Worm (Caenorhabditis elegans): ENCODE results near the gene nol-9.

The nol-9 gene

ce11 chrIV:13383763-13384436, 38.4 kb upstream of the nol-9 start, which contains the start of gene rab-19:
Gene rab-19 (minus strand): TSS chrIV:13384386.
- TF ChIP-seq ztf-4 (tag; optimal IDR thresholded peaks at IDR 0.05) (no peak), ama-1 (optimal IDR thresholded peaks at IDR 0.05) (no peak), lin-11 (tag; optimal IDR thresholded peaks at IDR 0.05) (peak; percentile 37), C34F6.9 (tag; optimal IDR thresholded peaks at IDR 0.05) (peak; percentile 37), nhr-129 (tag; optimal IDR thresholded peaks at IDR 0.05) (peak; percentile 87), lsy-2 (tag; optimal IDR thresholded peaks at IDR 0.05) (peak in 1 of 2 experiments; percentile 35)

DNA sequence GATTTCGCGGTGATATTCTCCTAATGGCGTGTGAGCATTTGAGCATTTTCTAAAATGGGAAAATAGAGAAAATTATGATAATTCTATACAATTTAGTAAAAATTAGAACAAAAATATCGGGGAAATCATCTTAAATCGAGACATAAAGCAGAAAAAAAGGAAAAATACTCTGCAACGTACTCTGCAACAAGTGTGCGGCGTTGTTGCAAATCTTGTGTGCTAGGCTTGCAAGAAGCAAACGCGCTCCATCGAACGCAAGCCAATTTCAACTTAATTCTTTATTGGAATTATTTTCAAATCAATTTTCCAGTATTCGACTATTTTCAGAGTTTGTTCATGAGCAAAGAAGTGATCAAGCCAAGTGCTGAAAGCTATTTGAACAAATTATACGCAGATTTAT, 36.3 kb upstream of the nol-9 start, which contains the start of the genes Y62E10A.20, Y62E10A.23 and mdt-9:
Y62E10A.20 (minus strand) TSS at position 49 of the 400 bp plus-strand sequence.
Y62E10A.23 (plus strand) TSS at position 282 of the 400 bp plus-strand sequence.
mdt-9 (plus strand) TSS at position 338 of the 400 bp plus-strand sequence.
- TF ChIP-seq dmd-4 (tag; optimal IDR thresholded peaks at IDR 0.05), result no peak
- TF ChIP-seq gmeb-1 (tag; optimal IDR thresholded peaks at IDR 0.05), result peak; percentile 79
- peak; percentile 95 for TF ChIP-seq unc-55 (GFP tag; optimal IDR thresholded peaks at IDR 0.05)
- no peak for TF ChIP-seq mdl-1 (tag; optimal IDR thresholded peaks at IDR 0.05)
- TF ChIP-seq nhr-23 (tag; optimal IDR thresholded peaks at IDR 0.05), result no peak
- TF ChIP-seq mab-5 (tag; optimal IDR thresholded peaks at IDR 0.05), result peak; percentile 67
- TF ChIP-seq Y55F3AM.14 (GFP tag; optimal IDR thresholded peaks at IDR 0.05), result no peak
- TF ChIP-seq elt-1 (tag; optimal IDR thresholded peaks at IDR 0.05), result no peak
- peak; percentile 50 for TF ChIP-seq egl-27 (tag; optimal IDR thresholded peaks at IDR 0.05)
- TF ChIP-seq aly-2 (tag; optimal IDR thresholded peaks at IDR 0.05), result no peak
- peak; percentile 76 for TF ChIP-seq nhr-25 (tag; optimal IDR thresholded peaks at IDR 0.05)
- TF ChIP-seq lin-13 (GFP tag; optimal IDR thresholded peaks at IDR 0.05), result peak; percentile 78
- TF ChIP-seq F13H6.1 (tag; optimal IDR thresholded peaks at IDR 0.05), result peak; percentile 51
- TF ChIP-seq ceh-16 (tag; optimal IDR thresholded peaks at IDR 0.05), result no peak
- no peak for TF ChIP-seq lin-39 (tag; optimal IDR thresholded peaks at IDR 0.05)
- no peak for TF ChIP-seq ceh-82 (tag; optimal IDR thresholded peaks at IDR 0.05)
- peak; percentile 32 for TF ChIP-seq fos-1 (tag; optimal IDR thresholded peaks at IDR 0.05)
- TF ChIP-seq nhr-12 (tag; optimal IDR thresholded peaks at IDR 0.05), result no peak
- no peak for TF ChIP-seq mbf-1 (tag; optimal IDR thresholded peaks at IDR 0.05)
- no peak for TF ChIP-seq peb-1 (tag; optimal IDR thresholded peaks at IDR 0.05)
- no peak for TF ChIP-seq unc-62 (GFP tag; optimal IDR thresholded peaks at IDR 0.05)
- TF ChIP-seq nhr-21 (tag; optimal IDR thresholded peaks at IDR 0.05), result peak; percentile 58
- peak; percentile 36 for TF ChIP-seq alr-1 (tag; optimal IDR thresholded peaks at IDR 0.05)
- no peak for TF ChIP-seq ztf-1 (GFP tag; conservative IDR thresholded peaks at IDR 0.05)
- TF ChIP-seq ama-1 (optimal IDR thresholded peaks at IDR 0.05), result no peak
- peak; percentile 45 to 86 for TF ChIP-seq lsy-2 (tag; optimal IDR thresholded peaks at IDR 0.05)
- TF ChIP-seq R02D3.7 (tag; optimal IDR thresholded peaks at IDR 0.05), result no peak
- peak; percentile 51 for TF ChIP-seq nhr-6 (tag; optimal IDR thresholded peaks at IDR 0.05)
- TF ChIP-seq nhr-10 (tag; optimal IDR thresholded peaks at IDR 0.05), result no peak
- peak; percentile 78 for TF ChIP-seq snpc-4 (tag; optimal IDR thresholded peaks at IDR 0.05)
- peak; percentile 86 for TF ChIP-seq crh-2 (tag; optimal IDR thresholded peaks at IDR 0.05)
- TF ChIP-seq nhr-237 (tag; optimal IDR thresholded peaks at IDR 0.05), result no peak
- TF ChIP-seq ztf-4 (tag; optimal IDR thresholded peaks at IDR 0.05), result peak; percentile 56
- peak; percentile 80 for TF ChIP-seq C34F6.9 (tag; optimal IDR thresholded peaks at IDR 0.05)
- TF ChIP-seq nhr-11 (tag; optimal IDR thresholded peaks at IDR 0.05), result no peak
- no peak for TF ChIP-seq ztf-11 (tag; optimal IDR thresholded peaks at IDR 0.05)
- TF ChIP-seq nhr-129 (tag; optimal IDR thresholded peaks at IDR 0.05), result peak; percentile 98
- no peak for TF ChIP-seq ZK546.5 (tag; optimal IDR thresholded peaks at IDR 0.05)
- TF ChIP-seq sma-3 (GFP tag; optimal IDR thresholded peaks at IDR 0.05), result peak; percentile 58
- TF ChIP-seq blmp-1 (tag; optimal IDR thresholded peaks at IDR 0.05; ENCODE audit: insufficient read depth), result no peak
- no peak for TF ChIP-seq skn-1 (tag; optimal IDR thresholded peaks at IDR 0.05)
- no peak for TF ChIP-seq nhr-77 (tag; optimal IDR thresholded peaks at IDR 0.05)
- peak; percentile 68 for TF ChIP-seq sem-4 (tag; optimal IDR thresholded peaks at IDR 0.05)
- peak; percentile 73 for TF ChIP-seq lin-11 (tag; optimal IDR thresholded peaks at IDR 0.05)
- TF ChIP-seq sma-9 (GFP tag; optimal IDR thresholded peaks at IDR 0.05), result peak; percentile 71
- TF ChIP-seq sma-9 (tag; optimal IDR thresholded peaks at IDR 0.05), result no peak
- no peak for TF ChIP-seq unc-39 (tag; optimal IDR thresholded peaks at IDR 0.05)
- TF ChIP-seq elt-3 (tag; optimal IDR thresholded peaks at IDR 0.05), result no peak
- TF ChIP-seq zag-1 (tag; optimal IDR thresholded peaks at IDR 0.05), result no peak
